Fruit fly (Drosophila melanogaster): ENCODE results near the gene Cyt-c-d.

- peak; percentile 63 for TF ChIP-seq CG14655 (GFP tag; optimal IDR thresholded peaks at IDR 0.05)
- peak; percentile 71 for TF ChIP-seq EcR (GFP tag; optimal IDR thresholded peaks at IDR 0.05)
- peak; percentile 58 for TF ChIP-seq CG15710 (tag; optimal IDR thresholded peaks at IDR 0.05)
- TF ChIP-seq gl (tag; optimal IDR thresholded peaks at IDR 0.05): peak; percentile 79
These were observed 29.2 kb upstream of the Cyt-c-d start for dm6 chr2L:16686412-16687043.

Measured in whole organism, pupa.